Fruit fly (Drosophila melanogaster) whole organism, prepupa: ENCODE measurements around the gene Mccc1.

Experiments used
- CG10631 ChIP-seq: fragments of 200-800 bp; sonication (Bioruptor generic); optimal IDR thresholded peaks from 2 replicates; lab custom pipeline; 2016; ENCODE audit warnings: missing biosample characterization, missing genetic modification characterization
- CG10669 ChIP-seq: fragments of 200-800 bp; sonication (Bioruptor generic); optimal IDR thresholded peaks from 3 replicates; lab custom pipeline; 2018; ENCODE audit warnings: missing biosample characterization, mild to moderate bottlenecking, missing genetic modification characterization, moderate library complexity
- CG11294 ChIP-seq: fragments of 200-800 bp; sonication (Bioruptor generic); IDR thresholded peaks from 2 replicates; pipeline ENCODE4 v1.3.6; 2022; ENCODE audit warnings: missing biosample characterization, missing genetic modification characterization
- CG11762 ChIP-seq: fragments of 200-800 bp; sonication (Bioruptor generic); optimal IDR thresholded peaks from 3 replicates; lab custom pipeline; 2016; ENCODE audit warnings: missing biosample characterization, missing genetic modification characterization; ENCODE audit not compliant: insufficient read depth
- CG11902 ChIP-seq: fragments of 200-800 bp; sonication (Bioruptor generic); optimal IDR thresholded peaks from 3 replicates; lab custom pipeline; 2016; ENCODE audit warnings: missing biosample characterization, missing genetic modification characterization
- CG15336 ChIP-seq: fragments of 200-800 bp; sonication (Bioruptor generic); IDR thresholded peaks from 2 replicates; pipeline ENCODE4 v1.3.6; 2022; ENCODE audit warnings: missing biosample characterization, missing genetic modification characterization
- CG16779 ChIP-seq: fragments of 200-800 bp; sonication (Bioruptor generic); optimal IDR thresholded peaks from 3 replicates; lab custom pipeline; 2017; ENCODE audit warnings: missing biosample characterization, mild to moderate bottlenecking, missing genetic modification characterization
- CG3032 ChIP-seq: fragments of 200-800 bp; optimal IDR thresholded peaks from 2 replicates; lab custom pipeline; 2019; ENCODE audit warnings: missing biosample characterization, mild to moderate bottlenecking, missing genetic modification characterization, moderate library complexity
- CG32006 ChIP-seq: fragments of 200-800 bp; sonication (Bioruptor generic); optimal IDR thresholded peaks from 3 replicates; lab custom pipeline; 2017; ENCODE audit warnings: missing biosample characterization, mild to moderate bottlenecking, missing genetic modification characterization
- CG34406 ChIP-seq: fragments of 200-800 bp; sonication (Bioruptor generic); optimal IDR thresholded peaks from 3 replicates; lab custom pipeline; 2016; ENCODE audit warnings: missing biosample characterization, missing genetic modification characterization
- CG3919 ChIP-seq: fragments of 200-800 bp; sonication (Bioruptor generic); optimal IDR thresholded peaks from 3 replicates; lab custom pipeline; 2016; ENCODE audit warnings: missing biosample characterization, missing genetic modification characterization
- CG4318 ChIP-seq: fragments of 200-800 bp; sonication (Bioruptor generic); optimal IDR thresholded peaks from 3 replicates; lab custom pipeline; 2017; ENCODE audit warnings: missing biosample characterization, mild to moderate bottlenecking, missing genetic modification characterization
- CG6163 ChIP-seq: fragments of 200-800 bp; sonication (Bioruptor generic); IDR thresholded peaks from 3 replicates; pipeline ENCODE4 v1.3.6; 2022; ENCODE audit warnings: missing biosample characterization, missing genetic modification characterization
- CG6276 ChIP-seq: fragments of 200-800 bp; sonication (Bioruptor generic); optimal IDR thresholded peaks from 2 replicates; lab custom pipeline; 2017; ENCODE audit warnings: missing biosample characterization, mild to moderate bottlenecking, missing genetic modification characterization
- CG6792 ChIP-seq: fragments of 200-800 bp; sonication (Bioruptor generic); optimal IDR thresholded peaks from 3 replicates; lab custom pipeline; 2016; ENCODE audit warnings: missing biosample characterization, missing genetic modification characterization
- CG6808 ChIP-seq: fragments of 200-800 bp; sonication (Bioruptor generic); optimal IDR thresholded peaks from 3 replicates; lab custom pipeline; 2017; ENCODE audit warnings: missing biosample characterization, missing genetic modification characterization, mild to moderate bottlenecking, moderate library complexity, missing genetic modification reagents
- CG7368 ChIP-seq: fragments of 200-800 bp; sonication (Bioruptor generic); optimal IDR thresholded peaks from 3 replicates; lab custom pipeline; 2016; ENCODE audit warnings: missing biosample characterization, missing genetic modification characterization
- CG8119 ChIP-seq: fragments of 200-800 bp; sonication (Bioruptor generic); IDR thresholded peaks from 3 replicates; pipeline ENCODE4 v1.3.6; 2022; ENCODE audit warnings: missing biosample characterization, missing genetic modification characterization
- CG8319 ChIP-seq: fragments of 200-800 bp; sonication (Bioruptor generic); optimal IDR thresholded peaks from 3 replicates; lab custom pipeline; 2016; ENCODE audit warnings: missing biosample characterization, missing genetic modification characterization
- CG8632 ChIP-seq: fragments of 200-800 bp; sonication (Bioruptor generic); optimal IDR thresholded peaks from 3 replicates; lab custom pipeline; 2016; ENCODE audit warnings: missing biosample characterization, missing genetic modification characterization
- Eip75B ChIP-seq: fragments of 200-800 bp; sonication (Bioruptor generic); optimal IDR thresholded peaks from 3 replicates; lab custom pipeline; 2016; ENCODE audit warnings: missing biosample characterization, missing genetic modification characterization
- Eip78C ChIP-seq: fragments of 200-800 bp; sonication (Bioruptor generic); peaks from one replicate; lab custom pipeline; 2016; ENCODE audit warnings: missing biosample characterization, missing genetic modification characterization
- Eip93F ChIP-seq: fragments of 200-800 bp; sonication (Bioruptor generic); optimal IDR thresholded peaks from 2 replicates; lab custom pipeline; 2016; ENCODE audit warnings: missing biosample characterization, mild to moderate bottlenecking, missing genetic modification characterization
- Ets96B ChIP-seq: fragments of 200-800 bp; optimal IDR thresholded peaks from 2 replicates; lab custom pipeline; 2019; ENCODE audit warnings: missing biosample characterization, mild to moderate bottlenecking, missing genetic modification characterization, moderate library complexity
- Gug ChIP-seq: fragments of 200-800 bp; sonication (Bioruptor generic); IDR thresholded peaks from 2 replicates; pipeline ENCODE4 v1.3.6; 2022; ENCODE audit warnings: missing biosample characterization, missing genetic modification characterization
- Hr38 ChIP-seq: sonication (Bioruptor generic); optimal IDR thresholded peaks from 2 replicates; lab custom pipeline; 2016; ENCODE audit warnings: missing biosample characterization, missing genetic modification characterization
- Hr39 ChIP-seq: fragments of 200-800 bp; sonication (Bioruptor generic); optimal IDR thresholded peaks from 2 replicates; lab custom pipeline; 2016; ENCODE audit warnings: missing biosample characterization, missing genetic modification characterization
- Hr4 ChIP-seq: fragments of 200-800 bp; sonication (Bioruptor generic); optimal IDR thresholded peaks from 3 replicates; lab custom pipeline; 2016; ENCODE audit warnings: missing biosample characterization, missing genetic modification characterization
- Lpt ChIP-seq: fragments of 200-800 bp; sonication (Bioruptor generic); optimal IDR thresholded peaks from 3 replicates; lab custom pipeline; 2016; ENCODE audit warnings: missing biosample characterization, missing genetic modification characterization
- Met ChIP-seq: fragments of 200-800 bp; sonication (Bioruptor generic); optimal IDR thresholded peaks from 3 replicates; lab custom pipeline; 2016; ENCODE audit warnings: missing biosample characterization, missing genetic modification characterization
- OdsH ChIP-seq: fragments of 200-800 bp; sonication (Bioruptor generic); optimal IDR thresholded peaks from 3 replicates; lab custom pipeline; 2016; ENCODE audit warnings: missing biosample characterization, missing genetic modification characterization
- Smox ChIP-seq: fragments of 200-800 bp; sonication (Bioruptor generic); optimal IDR thresholded peaks from 3 replicates; lab custom pipeline; 2016; ENCODE audit warnings: missing biosample characterization, missing genetic modification characterization
- Sox102F ChIP-seq: fragments of 200-800 bp; sonication (Bioruptor generic); optimal IDR thresholded peaks from 2 replicates; lab custom pipeline; 2016; ENCODE audit warnings: missing biosample characterization, mild to moderate bottlenecking, missing genetic modification characterization
- Sox14 ChIP-seq: fragments of 200-800 bp; sonication (Bioruptor generic); optimal IDR thresholded peaks from 3 replicates; lab custom pipeline; 2016; ENCODE audit warnings: missing biosample characterization, missing genetic modification characterization
- Sox15 ChIP-seq: fragments of 200-800 bp; sonication (Bioruptor generic); optimal IDR thresholded peaks from 3 replicates; lab custom pipeline; 2016; ENCODE audit warnings: missing biosample characterization, missing genetic modification characterization
- achi ChIP-seq: fragments of 200-800 bp; sonication (Bioruptor generic); optimal IDR thresholded peaks from 3 replicates; lab custom pipeline; 2016; ENCODE audit warnings: missing biosample characterization, missing genetic modification characterization
- acj6 ChIP-seq: fragments of 200-800 bp; sonication (Bioruptor generic); optimal IDR thresholded peaks from 3 replicates; lab custom pipeline; 2016; ENCODE audit warnings: missing biosample characterization, missing genetic modification characterization
- dac ChIP-seq: fragments of 200-800 bp; sonication (Bioruptor generic); optimal IDR thresholded peaks from 2 replicates; lab custom pipeline; 2017; ENCODE audit warnings: missing biosample characterization, mild to moderate bottlenecking, missing genetic modification characterization
- dsx ChIP-seq: fragments of 200-800 bp; optimal IDR thresholded peaks from 3 replicates; lab custom pipeline; 2019; ENCODE audit warnings: missing biosample characterization, mild to moderate bottlenecking, missing genetic modification characterization, moderate library complexity; ENCODE audit not compliant: poor library complexity, severe bottlenecking
- eg ChIP-seq: fragments of 200-800 bp; sonication (Bioruptor generic); IDR thresholded peaks from 3 replicates; pipeline ENCODE4 v1.3.6; 2022; ENCODE audit warnings: missing biosample characterization, missing genetic modification characterization
- esn ChIP-seq: fragments of 200-800 bp; sonication (Bioruptor generic); optimal IDR thresholded peaks from 2 replicates; lab custom pipeline; 2016; ENCODE audit warnings: missing biosample characterization, mild to moderate bottlenecking, missing genetic modification characterization, moderate library complexity
- fd59A ChIP-seq: fragments of 200-800 bp; sonication (Bioruptor generic); optimal IDR thresholded peaks from 2 replicates; lab custom pipeline; 2017; ENCODE audit warnings: missing biosample characterization, mild to moderate bottlenecking, missing genetic modification characterization, missing genetic modification reagents
- fd85E ChIP-seq: fragments of 200-800 bp; sonication (Bioruptor generic); optimal IDR thresholded peaks from 3 replicates; lab custom pipeline; 2016; ENCODE audit warnings: missing biosample characterization, missing genetic modification characterization
- fkh ChIP-seq: fragments of 200-800 bp; sonication (Bioruptor generic); optimal IDR thresholded peaks from 3 replicates; lab custom pipeline; 2017; ENCODE audit warnings: missing biosample characterization, mild to moderate bottlenecking, missing genetic modification characterization, moderate library complexity
- lz ChIP-seq: fragments of 200-800 bp; sonication (Bioruptor generic); optimal IDR thresholded peaks from 3 replicates; lab custom pipeline; 2016; ENCODE audit warnings: missing biosample characterization, missing genetic modification characterization
- net ChIP-seq: fragments of 200-800 bp; sonication (Bioruptor generic); optimal IDR thresholded peaks from 3 replicates; lab custom pipeline; 2016; ENCODE audit warnings: missing biosample characterization, missing genetic modification characterization
- pdm3 ChIP-seq: fragments of 200-800 bp; sonication (Bioruptor generic); optimal IDR thresholded peaks from 3 replicates; lab custom pipeline; 2016; ENCODE audit warnings: missing biosample characterization, missing genetic modification characterization
- salr ChIP-seq, 2 experiments: fragments of 200-800 bp; sonication (Bioruptor generic); optimal IDR thresholded peaks; 3 replicates each; lab custom pipeline; 2016 to 2018; ENCODE audit warnings: missing biosample characterization in 2 of 2, missing genetic modification characterization in 2 of 2, mild to moderate bottlenecking in 1 of 2
- spab ChIP-seq: fragments of 200-800 bp; sonication (Bioruptor generic); optimal IDR thresholded peaks from 2 replicates; lab custom pipeline; 2017; ENCODE audit warnings: missing biosample characterization, mild to moderate bottlenecking, missing genetic modification characterization, missing genetic modification reagents
- ss ChIP-seq, 2 experiments: fragments of 200-800 bp; sonication (Bioruptor generic); optimal IDR thresholded peaks; 2 replicates in 1 of 2; 3 replicates in 1 of 2; lab custom pipeline; 2017 to 2018; ENCODE audit warnings: mild to moderate bottlenecking in 2 of 2, missing biosample characterization in 2 of 2, missing genetic modification characterization in 2 of 2, moderate library complexity in 1 of 2
- svp ChIP-seq: fragments of 200-800 bp; sonication (Bioruptor generic); peaks from one replicate; lab custom pipeline; 2016; ENCODE audit warnings: missing biosample characterization, missing genetic modification characterization
- topi ChIP-seq: fragments of 200-800 bp; sonication (Bioruptor generic); optimal IDR thresholded peaks from 3 replicates; lab custom pipeline; 2016; ENCODE audit warnings: missing biosample characterization, missing genetic modification characterization

Mccc1 gene

dm6 chr3R:31768198-31768597 lies 25.5 kb downstream of the Mccc1 start:
- no peak for TF ChIP-seq CG4318
- TF ChIP-seq Hr39, result no peak
- no peak for TF ChIP-seq dsx (GFP tag; lab: Kevin White, UChicago)
- TF ChIP-seq svp (GFP tag; lab: Kevin White, UChicago), result peak; percentile 38
- TF ChIP-seq ss (GFP tag; optimal IDR thresholded peaks at IDR 0.05; lab: Kevin White, UChicago), result peak in 1 of 2 experiments; percentile 6
- TF ChIP-seq Lpt (GFP tag; lab: Kevin White, UChicago), result peak; percentile 84
- peak; percentile 24 for TF ChIP-seq CG10669
- TF ChIP-seq CG16779 (tag; lab: Kevin White, UChicago), result peak; percentile 50
- TF ChIP-seq Hr4 (GFP tag; lab: Kevin White, UChicago), result peak; percentile 78
- TF ChIP-seq pdm3 (GFP tag; lab: Kevin White, UChicago), result peak; percentile 57
- TF ChIP-seq CG3032, result peak; percentile 12
- TF ChIP-seq CG11902, result no peak
- peak; percentile 47 for TF ChIP-seq CG7368 (GFP tag; lab: Kevin White, UChicago)
- no peak for TF ChIP-seq CG6792 (GFP tag; lab: Kevin White, UChicago)
- TF ChIP-seq lz (GFP tag; lab: Kevin White, UChicago), result no peak
- TF ChIP-seq topi, result peak; percentile 16
- TF ChIP-seq fd85E (GFP tag; lab: Kevin White, UChicago), result no peak
- TF ChIP-seq salr (GFP tag; optimal IDR thresholded peaks at IDR 0.05; lab: Kevin White, UChicago), result peak in 1 of 2 experiments; percentile 35
- TF ChIP-seq Eip93F, result no peak
- peak; percentile 56 for TF ChIP-seq Ets96B (tag; lab: Kevin White, UChicago)
- no peak for TF ChIP-seq CG8632 (GFP tag; lab: Kevin White, UChicago)
- no peak for TF ChIP-seq fd59A (GFP tag; lab: Kevin White, UChicago)
- no peak for TF ChIP-seq fkh (GFP tag; lab: Kevin White, UChicago)
- peak; percentile 81 for TF ChIP-seq CG3919 (GFP tag; lab: Kevin White, UChicago)
- peak; percentile 87 for TF ChIP-seq CG32006 (GFP tag; lab: Kevin White, UChicago)
- no peak for TF ChIP-seq Hr38 (GFP tag; lab: Kevin White, UChicago)
- TF ChIP-seq CG10631 (GFP tag; lab: Kevin White, UChicago), result peak; percentile 68
- peak; percentile 32 for TF ChIP-seq acj6 (GFP tag; lab: Kevin White, UChicago)
- TF ChIP-seq Smox (GFP tag; lab: Kevin White, UChicago), result no peak
- TF ChIP-seq spab (GFP tag; lab: Kevin White, UChicago), result peak; percentile 12
- TF ChIP-seq CG11762 (GFP tag; lab: Kevin White, UChicago), result peak; percentile 62
- TF ChIP-seq CG6276, result peak; percentile 83
- no peak for TF ChIP-seq CG34406 (GFP tag; lab: Kevin White, UChicago)
- TF ChIP-seq Eip75B (GFP tag; lab: Kevin White, UChicago), result peak; percentile 35
- peak; percentile 88 for TF ChIP-seq CG15336 (GFP tag; lab: Robert Waterston, UW)
- TF ChIP-seq dac, result peak; percentile 77
- peak; percentile 83 for TF ChIP-seq CG6163
- no peak for TF ChIP-seq Met
- peak; percentile 52 for TF ChIP-seq net (GFP tag; lab: Kevin White, UChicago)
- TF ChIP-seq OdsH (GFP tag; lab: Kevin White, UChicago), result peak; percentile 53
- TF ChIP-seq achi (GFP tag; lab: Kevin White, UChicago), result peak; percentile 81
- TF ChIP-seq Sox15, result no peak
- TF ChIP-seq CG8119, result peak; percentile 86
- TF ChIP-seq Sox14, result peak; percentile 63
- peak; percentile 19 for TF ChIP-seq CG6808 (GFP tag; lab: Kevin White, UChicago)
- peak; percentile 65 for TF ChIP-seq Gug (GFP tag; lab: Robert Waterston, UW)
- TF ChIP-seq Eip78C, result peak; percentile 91
- TF ChIP-seq eg, result peak; percentile 88
- TF ChIP-seq CG8319, result no peak
- no peak for TF ChIP-seq esn (GFP tag; lab: Kevin White, UChicago)
- peak; percentile 28; the same call in 1 of the 2 replicates for TF ChIP-seq CG11294 (GFP tag; lab: Robert Waterston, UW)
- TF ChIP-seq Sox102F (GFP tag; lab: Kevin White, UChicago), result no peak
- TF ChIP-seq, all 60 proteins: peak for 33
